Fruit fly (Drosophila melanogaster): Measurements from ENCODE around the gene Rrp5.
A peak's percentile ranks its signal among the peaks of the same experiment; 100 is the strongest.

dm6 chr3R:24295556-24296465, 37.3 kb downstream of the Rrp5 start:
- peak; percentile 97 for TF ChIP-seq CG17806 (tag; optimal IDR thresholded peaks at IDR 0.05)
- peak; percentile 86 for TF ChIP-seq CG32121 (GFP tag; IDR thresholded peaks at IDR 0.05)
- peak; percentile 83 for TF ChIP-seq CG12605 (GFP tag; IDR thresholded peaks at IDR 0.05)
- peak; percentile 98 for TF ChIP-seq Pif1B (GFP tag; optimal IDR thresholded peaks at IDR 0.05)
- TF ChIP-seq CG10348 (GFP tag; IDR thresholded peaks at IDR 0.05), result peak; percentile 62
- TF ChIP-seq EcR (GFP tag; optimal IDR thresholded peaks at IDR 0.05), result peak; percentile 52
- TF ChIP-seq CG14655 (GFP tag; optimal IDR thresholded peaks at IDR 0.05), result peak; percentile 86
- peak; percentile 86 for TF ChIP-seq rn (GFP tag; IDR thresholded peaks at IDR 0.05)
- peak; percentile 95 for TF ChIP-seq CG8159 (tag; optimal IDR thresholded peaks at IDR 0.05)
- TF ChIP-seq CG13204 (GFP tag; optimal IDR thresholded peaks at IDR 0.05), result peak; percentile 93

Data from whole organism, pupa.